Fruit fly (Drosophila melanogaster) whole organism, embryonic: Measurements from ENCODE around the gene CG43136.

ENCODE experiments used
- CG2889 ChIP-seq: fragments of 200-800 bp; sonication (Bioruptor generic); IDR thresholded peaks from 3 replicates; pipeline ENCODE4 v1.3.6; 2022; ENCODE audit warnings: missing biosample characterization, missing genetic modification characterization
- CG6683 ChIP-seq: fragments of 200-800 bp; sonication (Bioruptor generic); optimal IDR thresholded peaks from 2 replicates; lab custom pipeline; 2017; ENCODE audit warnings: missing biosample characterization, mild to moderate bottlenecking, missing genetic modification characterization, missing genetic modification reagents
- CG7556 ChIP-seq: fragments of 200-800 bp; sonication (Bioruptor generic); optimal IDR thresholded peaks from 2 replicates; lab custom pipeline; 2017; ENCODE audit warnings: missing biosample characterization, mild to moderate bottlenecking, missing genetic modification characterization
- CG7839 ChIP-seq: fragments of 200-800 bp; sonication (Bioruptor generic); optimal IDR thresholded peaks from 3 replicates; lab custom pipeline; 2018; ENCODE audit warnings: missing biosample characterization, mild to moderate bottlenecking, missing genetic modification characterization, moderate library complexity
- Dref ChIP-seq: fragments of 200-800 bp; sonication (Bioruptor generic); IDR thresholded peaks from 2 replicates; pipeline ENCODE4 v1.3.6; 2022; ENCODE audit warnings: missing biosample characterization, missing genetic modification characterization
- bbx ChIP-seq: fragments of 200-800 bp; sonication (Bioruptor generic); IDR thresholded peaks from 2 replicates; pipeline ENCODE4 v1.3.6; 2022; ENCODE audit warnings: missing biosample characterization, missing genetic modification characterization; ENCODE audit not compliant: partially characterized antibody
- kni ChIP-seq: fragments of 200-800 bp; sonication (Bioruptor generic); optimal IDR thresholded peaks from 3 replicates; lab custom pipeline; 2017; ENCODE audit warnings: mild to moderate bottlenecking, missing biosample characterization, missing genetic modification reagents, missing genetic modification characterization

DNA sequence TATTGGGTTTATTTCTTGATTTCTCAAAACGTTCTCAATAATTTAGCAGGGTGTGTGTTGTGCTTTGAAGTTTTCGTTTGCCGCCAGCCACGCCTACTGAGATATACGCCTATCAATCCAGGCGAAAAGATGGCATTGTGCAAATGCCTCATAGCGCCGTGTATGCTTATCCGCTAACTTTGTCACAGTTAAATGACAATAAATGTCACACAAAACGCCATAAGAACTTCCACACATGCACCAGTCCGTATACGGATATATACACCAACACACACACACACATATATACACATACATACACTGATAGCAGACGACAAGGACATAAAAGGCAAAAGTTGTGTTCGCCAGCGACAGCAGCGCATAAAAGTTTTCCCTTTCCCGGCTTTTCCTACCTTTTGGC, 11.5 kb downstream of the CG43136 start, which contains the start of gene CG43137:
- TF ChIP-seq CG6683 (GFP tag; lab: Kevin White, UChicago) (no peak), CG2889 (GFP tag; lab: Robert Waterston, UW) (no peak), Dref (no peak), kni (no peak), CG7839 (tag; lab: Kevin White, UChicago) (no peak), CG7556 (GFP tag; lab: Kevin White, UChicago) (no peak), bbx (GFP tag; lab: Robert Waterston, UW) (no peak)
